Fruit fly (Drosophila melanogaster) whole organism, embryonic: ENCODE data around the gene Cdc14.

Experiments used
- CG10565 ChIP-seq: fragments of 200-800 bp; sonication (Bioruptor generic); optimal IDR thresholded peaks from 3 replicates; lab custom pipeline; 2016; ENCODE audit warnings: missing biosample characterization, mild to moderate bottlenecking, missing genetic modification characterization
- CG11723 ChIP-seq: fragments of 200-800 bp; sonication (Bioruptor generic); optimal IDR thresholded peaks from 2 replicates; lab custom pipeline; 2017; ENCODE audit warnings: missing biosample characterization, mild to moderate bottlenecking, missing genetic modification characterization
- CG13287 ChIP-seq: fragments of 200-800 bp; sonication (Bioruptor generic); IDR thresholded peaks from 2 replicates; pipeline ENCODE4 v1.3.6; 2022; ENCODE audit warnings: missing biosample characterization, missing genetic modification characterization; ENCODE audit not compliant: partially characterized antibody
- CG13296 ChIP-seq: fragments of 200-800 bp; sonication (Bioruptor generic); optimal IDR thresholded peaks from 3 replicates; lab custom pipeline; 2018; ENCODE audit warnings: missing biosample characterization, mild to moderate bottlenecking, missing genetic modification characterization
- CG14050 ChIP-seq: fragments of 200-800 bp; sonication (Bioruptor generic); IDR thresholded peaks from 3 replicates; pipeline ENCODE4 v1.3.6; 2022; ENCODE audit warnings: missing biosample characterization, missing genetic modification characterization
- CG14860 ChIP-seq: fragments of 200-800 bp; sonication (Bioruptor generic); IDR thresholded peaks from 3 replicates; pipeline ENCODE4 v1.3.6; 2022; ENCODE audit warnings: missing biosample characterization, missing genetic modification characterization; ENCODE audit not compliant: partially characterized antibody
- CG15601 ChIP-seq: fragments of 200-800 bp; sonication (Bioruptor generic); optimal IDR thresholded peaks from 3 replicates; lab custom pipeline; 2019; ENCODE audit warnings: missing biosample characterization, mild to moderate bottlenecking, missing genetic modification characterization, moderate library complexity
- CG1602 ChIP-seq: fragments of 200-800 bp; sonication (Bioruptor generic); optimal IDR thresholded peaks from 3 replicates; lab custom pipeline; 2016; ENCODE audit warnings: missing biosample characterization, missing genetic modification characterization
- CG16779 ChIP-seq: fragments of 200-800 bp; sonication (Bioruptor generic); IDR thresholded peaks from 2 replicates; pipeline ENCODE4 v1.3.6; 2022; ENCODE audit warnings: missing biosample characterization, missing genetic modification characterization
- CG1792 ChIP-seq: fragments of 200-800 bp; sonication (Bioruptor generic); optimal IDR thresholded peaks from 2 replicates; lab custom pipeline; 2016; ENCODE audit warnings: missing biosample characterization, missing genetic modification characterization
- CG2202 ChIP-seq: fragments of 200-800 bp; sonication (Bioruptor generic); optimal IDR thresholded peaks from 2 replicates; lab custom pipeline; 2018; ENCODE audit warnings: missing biosample characterization, mild to moderate bottlenecking, missing genetic modification characterization
- CG31388 ChIP-seq: fragments of 200-800 bp; sonication (Bioruptor generic); optimal IDR thresholded peaks from 2 replicates; lab custom pipeline; 2016; ENCODE audit warnings: missing biosample characterization, missing genetic modification characterization
- CG3163 ChIP-seq: fragments of 200-800 bp; sonication (Bioruptor generic); optimal IDR thresholded peaks from 3 replicates; lab custom pipeline; 2016; ENCODE audit warnings: missing biosample characterization, missing genetic modification characterization
- CG34224 ChIP-seq: fragments of 200-800 bp; sonication (Bioruptor generic); IDR thresholded peaks from 3 replicates; pipeline ENCODE4 v1.3.6; 2022; ENCODE audit warnings: missing biosample characterization, missing genetic modification characterization; ENCODE audit not compliant: partially characterized antibody
- CG34376 ChIP-seq: fragments of 200-800 bp; sonication (Bioruptor generic); optimal IDR thresholded peaks from 2 replicates; lab custom pipeline; 2018; ENCODE audit warnings: missing biosample characterization, mild to moderate bottlenecking, missing genetic modification characterization
- CG7372 ChIP-seq: fragments of 200-800 bp; sonication (Bioruptor generic); IDR thresholded peaks from 2 replicates; pipeline ENCODE4 v1.3.6; 2022; ENCODE audit warnings: missing biosample characterization, missing genetic modification characterization
- CG7786 ChIP-seq: fragments of 200-800 bp; sonication (Bioruptor generic); optimal IDR thresholded peaks from 2 replicates; lab custom pipeline; 2016; ENCODE audit warnings: missing biosample characterization, missing genetic modification characterization
- D ChIP-seq, 2 experiments: fragments of 200-800 bp in 1 of 2; fragments of >200 bp in 1 of 2; sonication (Bioruptor generic) in 1 of 2; optimal IDR thresholded peaks; 2 replicates in 1 of 2; 3 replicates in 1 of 2; lab custom pipeline; 2017; ENCODE audit warnings: mild to moderate bottlenecking in 1 of 2, missing biosample characterization in 1 of 2, missing genetic modification characterization in 1 of 2, missing genetic modification reagents in 1 of 2
- D19B ChIP-seq: fragments of 200-800 bp; sonication (Bioruptor generic); optimal IDR thresholded peaks from 2 replicates; lab custom pipeline; 2017; ENCODE audit warnings: missing biosample characterization, mild to moderate bottlenecking, missing genetic modification characterization
- Fer3 ChIP-seq: fragments of 200-800 bp; sonication (Bioruptor generic); optimal IDR thresholded peaks from 2 replicates; lab custom pipeline; 2018; ENCODE audit warnings: missing biosample characterization, mild to moderate bottlenecking, missing genetic modification characterization, moderate library complexity
- Gsc ChIP-seq: fragments of 200-800 bp; sonication (Bioruptor generic); IDR thresholded peaks from 2 replicates; pipeline ENCODE4 v1.3.6; 2022; ENCODE audit warnings: missing biosample characterization, missing genetic modification characterization
- Hmx ChIP-seq: fragments of 200-800 bp; sonication (Bioruptor generic); optimal IDR thresholded peaks from 2 replicates; lab custom pipeline; 2016; ENCODE audit warnings: missing biosample characterization, missing genetic modification characterization
- NC2β ChIP-seq: fragments of 200-800 bp; sonication (Bioruptor generic); optimal IDR thresholded peaks from 2 replicates; lab custom pipeline; 2016; ENCODE audit warnings: missing biosample characterization, missing genetic modification characterization
- Oaz ChIP-seq: fragments of 200-800 bp; sonication (Bioruptor generic); IDR thresholded peaks from 2 replicates; pipeline ENCODE4 v1.3.6; 2022; ENCODE audit warnings: missing biosample characterization, missing genetic modification characterization
- PHDP ChIP-seq: fragments of 200-800 bp; sonication (Bioruptor generic); optimal IDR thresholded peaks from 3 replicates; lab custom pipeline; 2018; ENCODE audit warnings: missing biosample characterization, mild to moderate bottlenecking, missing genetic modification characterization, moderate library complexity
- Sin3A ChIP-seq: fragments of >200 bp; optimal IDR thresholded peaks from 2 replicates; lab custom pipeline; 2018
- Usf ChIP-seq: fragments of 200-800 bp; sonication (Bioruptor generic); optimal IDR thresholded peaks from 2 replicates; lab custom pipeline; 2017; ENCODE audit warnings: missing genotype, missing biosample characterization, missing genetic modification characterization
- bsh ChIP-seq, 2 experiments: fragments of 200-800 bp; sonication (Bioruptor generic); optimal IDR thresholded peaks; 2 replicates each; lab custom pipeline; 2017 to 2018; ENCODE audit warnings: mild to moderate bottlenecking in 2 of 2, missing biosample characterization in 2 of 2, missing genetic modification characterization in 2 of 2, moderate library complexity in 1 of 2
- chinmo ChIP-seq: fragments of 200-800 bp; sonication (Bioruptor generic); IDR thresholded peaks from 4 replicates; pipeline ENCODE4 v1.3.6; 2022; ENCODE audit warnings: missing biosample characterization, missing genetic modification characterization; ENCODE audit not compliant: partially characterized antibody
- corto ChIP-seq: fragments of 200-800 bp; sonication (Bioruptor generic); optimal IDR thresholded peaks from 2 replicates; lab custom pipeline; 2016; ENCODE audit warnings: missing biosample characterization, mild to moderate bottlenecking, missing genetic modification characterization, moderate library complexity
- croc ChIP-seq: fragments of 200-800 bp; sonication (Bioruptor generic); conservative IDR thresholded peaks from 3 replicates; pipeline ENCODE4 v1.3.6; 2022; ENCODE audit warnings: missing biosample characterization, missing genetic modification characterization
- dati ChIP-seq: fragments of 200-800 bp; sonication (Bioruptor generic); IDR thresholded peaks from 2 replicates; pipeline ENCODE4 v1.3.6; 2022; ENCODE audit warnings: missing biosample characterization, missing genetic modification characterization
- disco-r ChIP-seq: fragments of 200-800 bp; sonication (Bioruptor generic); optimal IDR thresholded peaks from 2 replicates; lab custom pipeline; 2016; ENCODE audit warnings: missing biosample characterization, missing genetic modification characterization
- fd64A ChIP-seq: fragments of 200-800 bp; sonication (Bioruptor generic); optimal IDR thresholded peaks from 3 replicates; lab custom pipeline; 2018; ENCODE audit warnings: missing biosample characterization, mild to moderate bottlenecking, missing genetic modification characterization
- ftz-f1 ChIP-seq: fragments of 200-800 bp; sonication (Bioruptor generic); optimal IDR thresholded peaks from 2 replicates; lab custom pipeline; 2016; ENCODE audit warnings: missing biosample characterization, missing genetic modification characterization
- gce ChIP-seq: fragments of 200-800 bp; sonication (Bioruptor generic); IDR thresholded peaks from 3 replicates; pipeline ENCODE4 v1.3.6; 2022; ENCODE audit warnings: missing biosample characterization, missing genetic modification characterization
- gcm2 ChIP-seq: fragments of 200-800 bp; sonication (Bioruptor generic); optimal IDR thresholded peaks from 2 replicates; lab custom pipeline; 2016; ENCODE audit warnings: missing biosample characterization, missing genetic modification characterization
- gro ChIP-seq: fragments of 200-800 bp; sonication (Bioruptor generic); optimal IDR thresholded peaks from 2 replicates; lab custom pipeline; 2016; ENCODE audit warnings: missing biosample characterization, missing genetic modification characterization
- pfk ChIP-seq: fragments of 200-800 bp; sonication (Bioruptor generic); optimal IDR thresholded peaks from 2 replicates; lab custom pipeline; 2018; ENCODE audit warnings: missing biosample characterization, mild to moderate bottlenecking, missing genetic modification characterization, moderate library complexity
- pum ChIP-seq: fragments of 200-800 bp; sonication (Bioruptor generic); optimal IDR thresholded peaks from 2 replicates; lab custom pipeline; 2016; ENCODE audit warnings: missing biosample characterization, missing genetic modification characterization
- pzg ChIP-seq: fragments of 200-800 bp; sonication (Bioruptor generic); optimal IDR thresholded peaks from 3 replicates; lab custom pipeline; 2018; ENCODE audit warnings: missing biosample characterization, mild to moderate bottlenecking, missing genetic modification characterization, moderate library complexity
- sisA ChIP-seq: fragments of 200-800 bp; sonication (Bioruptor generic); IDR thresholded peaks from 2 replicates; pipeline ENCODE4 v1.3.6; 2022; ENCODE audit warnings: missing biosample characterization, missing genetic modification characterization
- sug ChIP-seq: fragments of 200-800 bp; optimal IDR thresholded peaks from 2 replicates; lab custom pipeline; 2019; ENCODE audit warnings: missing biosample characterization, mild to moderate bottlenecking, missing genetic modification characterization, moderate library complexity
- tin ChIP-seq: fragments of 200-800 bp; sonication (Bioruptor generic); optimal IDR thresholded peaks from 3 replicates; lab custom pipeline; 2016; ENCODE audit warnings: missing biosample characterization, missing genetic modification characterization

Gene Cdc14

dm6 chr2L:7799804-7800433, 10.6 kb downstream of the Cdc14 start, which contains the start of the genes Herp and r2d2 (continued):
- TF ChIP-seq CG2202 (tag; lab: Kevin White, UChicago) (peak; percentile 76), Oaz (GFP tag; lab: Robert Waterston, UW) (peak; percentile 79), D19B (GFP tag; lab: Kevin White, UChicago) (peak; percentile 84), dati (0 out of 2 replicates have a peak, but pooled peaks have one; percentile 36), CG16779 (GFP tag; lab: Robert Waterston, UW) (no peak), CG1792 (GFP tag; lab: Kevin White, UChicago) (peak; percentile 91), Usf (GFP tag; lab: Kevin White, UChicago) (peak; percentile 80), ftz-f1 (GFP tag; lab: Kevin White, UChicago) (peak; percentile 61), CG13287 (GFP tag; lab: Robert Waterston, UW) (peak; percentile 92), Sin3A (peak; percentile 91), Gsc (GFP tag; lab: Robert Waterston, UW) (no peak; the same call in 1 of the 2 replicates), pum (GFP tag; lab: Kevin White, UChicago) (peak; percentile 94), CG1602 (peak; percentile 89), disco-r (peak; percentile 92), fd64A (GFP tag; lab: Kevin White, UChicago) (peak; percentile 74), CG31388 (GFP tag; lab: Kevin White, UChicago) (peak; percentile 75), croc (GFP tag; lab: Robert Waterston, UW) (peak; percentile 70), gce (GFP tag; lab: Robert Waterston, UW) (peak; percentile 47; the same call in 1 of the 3 replicates), corto (GFP tag; lab: Kevin White, UChicago) (peak; percentile 48), D (optimal IDR thresholded peaks at IDR 0.05; lab: Kevin White, UChicago) (no peak), D (GFP tag; optimal IDR thresholded peaks at IDR 0.05; lab: Kevin White, UChicago) (peak; percentile 82), CG7786 (GFP tag; lab: Kevin White, UChicago) (peak; percentile 95), gro (GFP tag; lab: Kevin White, UChicago) (peak; percentile 95), gcm2 (GFP tag; lab: Kevin White, UChicago) (peak; percentile 75), sisA (GFP tag; lab: Robert Waterston, UW) (peak; percentile 90), Fer3 (tag; lab: Kevin White, UChicago) (peak; percentile 89), bsh (GFP tag; optimal IDR thresholded peaks at IDR 0.05; lab: Kevin White, UChicago) (peak in 1 of 2 experiments; percentile 85), CG34224 (GFP tag; lab: Robert Waterston, UW) (peak; percentile 81)

dm6 chr2L:7795859-7796258, 14.6 kb downstream of the Cdc14 start, which contains the start of gene LKRSDH:
Gene LKRSDH, minus strand, starts transcription at chr2L:7795959.
- TF ChIP-seq sug (tag; lab: Kevin White, UChicago): peak; percentile 51
- TF ChIP-seq pfk (GFP tag; lab: Kevin White, UChicago): no peak
- TF ChIP-seq tin (GFP tag; lab: Kevin White, UChicago): no peak
- no peak for TF ChIP-seq CG3163 (GFP tag; lab: Kevin White, UChicago)
- no peak for TF ChIP-seq PHDP (tag; lab: Kevin White, UChicago)
- TF ChIP-seq CG11723 (GFP tag; lab: Kevin White, UChicago): no peak
- no peak for TF ChIP-seq CG15601
- no peak for TF ChIP-seq CG13296 (GFP tag; lab: Kevin White, UChicago)
- TF ChIP-seq pzg (GFP tag; lab: Kevin White, UChicago): no peak
- no peak for TF ChIP-seq CG14860 (GFP tag; lab: Robert Waterston, UW)
- no peak for TF ChIP-seq Hmx
- TF ChIP-seq CG34376 (GFP tag; lab: Kevin White, UChicago): peak; percentile 46
- TF ChIP-seq CG10565 (GFP tag; lab: Kevin White, UChicago): no peak
- TF ChIP-seq CG14050 (GFP tag; lab: Robert Waterston, UW): no peak
- TF ChIP-seq chinmo (GFP tag; lab: Robert Waterston, UW): 0 out of 4 replicates have a peak, but pooled peaks have one; percentile 43
- TF ChIP-seq NC2β (GFP tag; lab: Kevin White, UChicago): no peak
- TF ChIP-seq CG7372: no peak
